Worm (Caenorhabditis elegans) whole organism, L2 larva: Measurements from ENCODE around the gene T23F6.5.
A peak's percentile ranks its signal among the peaks of the same experiment; 100 is the strongest.

Source experiments
- R02D3.7 ChIP-seq: fragments of 150-350 bp; optimal IDR thresholded peaks from 2 replicates; lab custom pipeline; 2014; ENCODE audit warnings: missing biosample characterization, missing genetic modification characterization
- Y55F3AM.14 ChIP-seq: fragments of 200-800 bp; sonication (Bioruptor generic); optimal IDR thresholded peaks from 2 replicates; lab custom pipeline; 2018; ENCODE audit warnings: mild to moderate bottlenecking, missing genetic modification characterization, missing compliant biosample characterization
- alr-1 ChIP-seq: fragments of 150-350 bp; optimal IDR thresholded peaks from 2 replicates; lab custom pipeline; 2014; ENCODE audit warnings: missing biosample characterization, missing genetic modification characterization
- aly-2 ChIP-seq: fragments of 150-350 bp; optimal IDR thresholded peaks from 2 replicates; lab custom pipeline; 2014; ENCODE audit warnings: missing biosample characterization, missing genetic modification characterization
- blmp-1 ChIP-seq: sonication (generic microtip); optimal IDR thresholded peaks from 2 replicates; lab custom pipeline; 2017; ENCODE audit warnings: missing genetic modification characterization, mild to moderate bottlenecking, missing compliant biosample characterization, antibody characterized with exemption, moderate library complexity; ENCODE audit not compliant: insufficient read depth
- ceh-16 ChIP-seq: fragments of 150-350 bp; optimal IDR thresholded peaks from 2 replicates; lab custom pipeline; 2014; ENCODE audit warnings: missing biosample characterization, missing genetic modification characterization
- crh-2 ChIP-seq: sonication (generic microtip); optimal IDR thresholded peaks from 2 replicates; lab custom pipeline; 2017; ENCODE audit warnings: missing biosample characterization, missing genetic modification characterization
- dmd-4 ChIP-seq: sonication (generic microtip); optimal IDR thresholded peaks from 2 replicates; lab custom pipeline; 2017; ENCODE audit warnings: missing biosample characterization, missing genetic modification characterization
- egl-27 ChIP-seq: sonication (generic microtip); optimal IDR thresholded peaks from 3 replicates; lab custom pipeline; 2017; ENCODE audit warnings: missing biosample characterization, missing genetic modification reagents, missing genetic modification characterization
- elt-3 ChIP-seq: sonication (generic microtip); optimal IDR thresholded peaks from 2 replicates; lab custom pipeline; 2017; ENCODE audit warnings: missing biosample characterization, missing genetic modification characterization
- fos-1 ChIP-seq: fragments of 150-350 bp; optimal IDR thresholded peaks from 2 replicates; lab custom pipeline; 2014; ENCODE audit warnings: missing biosample characterization, missing genetic modification characterization
- lin-13 ChIP-seq: fragments of 150-350 bp; optimal IDR thresholded peaks from 2 replicates; lab custom pipeline; 2014; ENCODE audit warnings: missing biosample characterization, missing genetic modification reagents, missing genetic modification characterization
- lin-39 ChIP-seq: fragments of 150-350 bp; optimal IDR thresholded peaks from 2 replicates; lab custom pipeline; 2014; ENCODE audit warnings: missing biosample characterization, missing genetic modification reagents, missing genetic modification characterization
- lsy-2 ChIP-seq, 2 experiments: fragments of 150-350 bp in 1 of 2; sonication (generic microtip) in 1 of 2; optimal IDR thresholded peaks; 2 replicates each; lab custom pipeline; 2014 to 2017; ENCODE audit warnings: missing biosample characterization in 2 of 2, missing genetic modification characterization in 2 of 2
- mab-5 ChIP-seq: fragments of 150-350 bp; optimal IDR thresholded peaks from 2 replicates; lab custom pipeline; 2014; ENCODE audit warnings: missing biosample characterization, missing genetic modification characterization
- mdl-1 ChIP-seq, 2 experiments: fragments of 150-350 bp in 1 of 2; sonication (generic microtip) in 1 of 2; optimal IDR thresholded peaks; 2 replicates each; lab custom pipeline; 2017; ENCODE audit warnings: missing biosample characterization in 2 of 2, missing genetic modification characterization in 2 of 2
- nhr-11 ChIP-seq: fragments of 150-350 bp; optimal IDR thresholded peaks from 2 replicates; lab custom pipeline; 2014; ENCODE audit warnings: missing biosample characterization, missing genetic modification characterization
- nhr-12 ChIP-seq: fragments of 150-350 bp; optimal IDR thresholded peaks from 2 replicates; lab custom pipeline; 2014; ENCODE audit warnings: missing biosample characterization, missing genetic modification characterization
- nhr-129 ChIP-seq: fragments of 150-350 bp; optimal IDR thresholded peaks from 2 replicates; lab custom pipeline; 2014; ENCODE audit warnings: missing biosample characterization, missing genetic modification characterization
- nhr-21 ChIP-seq: fragments of 150-350 bp; optimal IDR thresholded peaks from 2 replicates; lab custom pipeline; 2014; ENCODE audit warnings: missing biosample characterization, missing genetic modification characterization
- nhr-23 ChIP-seq: fragments of 150-350 bp; optimal IDR thresholded peaks from 2 replicates; lab custom pipeline; 2014; ENCODE audit warnings: missing biosample characterization, missing genetic modification reagents, missing genetic modification characterization
- nhr-237 ChIP-seq: fragments of 150-350 bp; optimal IDR thresholded peaks from 2 replicates; lab custom pipeline; 2014; ENCODE audit warnings: missing biosample characterization, missing genetic modification characterization
- nhr-6 ChIP-seq: fragments of 150-350 bp; optimal IDR thresholded peaks from 2 replicates; lab custom pipeline; 2014; ENCODE audit warnings: missing biosample characterization, missing genetic modification characterization
- nhr-77 ChIP-seq: fragments of 150-350 bp; optimal IDR thresholded peaks from 2 replicates; lab custom pipeline; 2014; ENCODE audit warnings: missing biosample characterization, missing genetic modification characterization
- sem-4 ChIP-seq: fragments of 150-350 bp; optimal IDR thresholded peaks from 2 replicates; lab custom pipeline; 2014; ENCODE audit warnings: missing biosample characterization, missing genetic modification reagents, missing genetic modification characterization
- sma-3 ChIP-seq: sonication (generic microtip); optimal IDR thresholded peaks from 2 replicates; lab custom pipeline; 2016; ENCODE audit warnings: missing genetic modification reagents, missing genetic modification characterization, missing compliant biosample characterization
- sma-9 ChIP-seq, 2 experiments: fragments of 150-350 bp in 1 of 2; sonication (generic microtip) in 1 of 2; optimal IDR thresholded peaks; 2 replicates each; lab custom pipeline; 2014 to 2016; ENCODE audit warnings: missing genetic modification characterization in 2 of 2, mild to moderate bottlenecking in 1 of 2, missing biosample characterization in 1 of 2, missing compliant biosample characterization in 1 of 2, missing genetic modification reagents in 1 of 2, moderate library complexity in 1 of 2
- snpc-4 ChIP-seq: fragments of 150-350 bp; optimal IDR thresholded peaks from 2 replicates; lab custom pipeline; 2014; ENCODE audit warnings: missing biosample characterization, missing genetic modification characterization
- unc-39 ChIP-seq: fragments of 150-350 bp; optimal IDR thresholded peaks from 2 replicates; lab custom pipeline; 2014; ENCODE audit warnings: missing biosample characterization, missing genetic modification characterization
- unc-55 ChIP-seq: fragments of 150-350 bp; sonication (generic microtip); optimal IDR thresholded peaks from 3 replicates; lab custom pipeline; 2014; ENCODE audit warnings: missing biosample characterization, missing genetic modification reagents, missing genetic modification characterization
- ztf-1 ChIP-seq: fragments of 200-800 bp; sonication (Bioruptor generic); conservative IDR thresholded peaks from 2 replicates; pipeline ENCODE4 v1.3.6; 2022; ENCODE audit warnings: missing genetic modification characterization, missing compliant biosample characterization

The T23F6.5 gene

DNA sequence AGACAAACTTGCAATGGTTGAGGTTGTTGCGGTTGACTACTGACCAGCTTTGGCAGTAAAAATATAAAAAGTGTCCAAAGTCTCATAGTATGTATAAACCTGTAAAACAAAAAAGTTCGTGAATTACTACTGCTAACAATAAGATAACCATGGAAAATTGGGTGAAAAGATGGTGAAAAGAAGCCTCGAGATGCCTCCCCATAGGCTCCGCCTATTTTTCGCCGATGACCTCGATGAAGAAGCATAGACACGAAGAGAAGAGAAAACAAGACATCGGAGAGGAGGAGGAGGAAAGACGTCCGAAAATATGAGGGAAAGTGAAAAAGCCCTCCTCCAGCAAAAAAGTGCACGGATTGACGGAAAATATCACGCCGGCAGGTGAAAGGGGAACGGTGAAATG lies at the start of gene T23F6.5:
T23F6.5 (minus strand) TSS at position 101 of the 400 bp plus-strand sequence.
- TF ChIP-seq crh-2 (tag; lab: Kevin White, UChicago) (no peak), ztf-1 (GFP tag; lab: Robert Waterston, UW) (no peak), Y55F3AM.14 (no peak), mab-5 (tag; lab: Kevin White, UChicago) (no peak), mdl-1 (tag; optimal IDR thresholded peaks at IDR 0.05; lab: Kevin White, UChicago) (no peak), ceh-16 (no peak), lin-39 (tag; lab: Kevin White, UChicago) (no peak), nhr-237 (tag; lab: Kevin White, UChicago) (no peak), sem-4 (tag; lab: Kevin White, UChicago) (no peak), R02D3.7 (no peak), nhr-12 (tag; lab: Kevin White, UChicago) (no peak)

DNA sequence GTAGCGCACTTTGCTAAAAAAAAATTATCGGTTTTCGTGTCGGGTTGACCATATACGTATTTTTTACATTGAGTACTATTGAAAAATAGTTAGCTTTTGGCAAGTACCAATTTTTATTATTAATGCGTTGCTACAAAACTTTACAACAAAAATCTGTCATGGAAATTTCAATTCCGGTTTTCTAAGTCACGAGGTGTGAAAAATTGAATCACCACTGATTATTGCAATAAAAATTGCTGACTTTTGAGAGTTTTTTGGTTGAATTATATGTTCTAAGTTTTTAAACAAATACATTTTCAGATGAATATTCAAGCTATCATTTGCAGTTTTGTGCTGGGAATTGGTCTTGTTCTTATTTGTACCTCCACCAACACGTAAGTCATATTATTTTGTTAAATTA lies 49.5 kb upstream of the T23F6.5 start, which contains the start of gene F07C6.2:
F07C6.2 (plus strand) TSS at position 301 of the 400 bp plus-strand sequence.
- TF ChIP-seq nhr-129 (no peak), fos-1 (tag; lab: Kevin White, UChicago) (no peak), crh-2 (tag; lab: Kevin White, UChicago) (no peak), R02D3.7 (no peak), sma-3 (GFP tag; lab: Kevin White, UChicago) (no peak), egl-27 (no peak), blmp-1 (tag; lab: Kevin White, UChicago) (no peak), nhr-11 (tag; lab: Kevin White, UChicago) (no peak), alr-1 (tag; lab: Kevin White, UChicago) (no peak)
- TF ChIP-seq, all 48 proteins: peak for 0

- TF ChIP-seq sma-9 (GFP tag; optimal IDR thresholded peaks at IDR 0.05; lab: Kevin White, UChicago) (no peak), sma-9 (tag; optimal IDR thresholded peaks at IDR 0.05; lab: Kevin White, UChicago) (no peak), elt-3 (no peak), sem-4 (tag; lab: Kevin White, UChicago) (no peak), mab-5 (tag; lab: Kevin White, UChicago) (no peak), unc-55 (GFP tag; lab: Kevin White, UChicago) (no peak), nhr-6 (tag; lab: Kevin White, UChicago) (no peak), nhr-77 (tag; lab: Kevin White, UChicago) (no peak), nhr-21 (tag; lab: Kevin White, UChicago) (no peak), alr-1 (tag; lab: Kevin White, UChicago) (no peak), egl-27 (no peak)
Measured at ce11 chrIV:12789088-12789487, 47.8 kb upstream of the T23F6.5 start, which contains the start of gene F07C6.3. F07C6.3 (plus strand) TSS chrIV:12789235.

DNA sequence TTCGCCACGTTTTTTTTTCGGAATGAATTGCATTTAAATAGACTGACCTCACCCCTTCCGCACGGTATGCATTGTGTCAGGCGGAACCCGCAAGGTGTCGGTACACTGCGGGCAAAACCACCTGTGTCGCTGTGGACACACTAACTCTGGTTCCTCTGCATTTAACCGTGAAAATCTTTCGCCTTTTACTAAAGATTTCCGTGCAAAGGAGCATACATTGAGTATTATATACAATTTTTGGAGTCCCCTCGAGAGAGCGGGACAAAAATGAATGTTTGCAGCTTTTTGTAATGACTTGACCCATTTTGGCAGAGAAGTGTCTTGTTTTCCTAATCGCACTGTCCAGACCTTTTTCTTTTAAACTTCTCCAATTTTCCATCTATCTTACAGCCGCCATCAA lies 45.7 kb upstream of the T23F6.5 start:
- TF ChIP-seq sma-3 (GFP tag; lab: Kevin White, UChicago) (peak; percentile 3), snpc-4 (tag; lab: Kevin White, UChicago) (peak; percentile 83)

DNA sequence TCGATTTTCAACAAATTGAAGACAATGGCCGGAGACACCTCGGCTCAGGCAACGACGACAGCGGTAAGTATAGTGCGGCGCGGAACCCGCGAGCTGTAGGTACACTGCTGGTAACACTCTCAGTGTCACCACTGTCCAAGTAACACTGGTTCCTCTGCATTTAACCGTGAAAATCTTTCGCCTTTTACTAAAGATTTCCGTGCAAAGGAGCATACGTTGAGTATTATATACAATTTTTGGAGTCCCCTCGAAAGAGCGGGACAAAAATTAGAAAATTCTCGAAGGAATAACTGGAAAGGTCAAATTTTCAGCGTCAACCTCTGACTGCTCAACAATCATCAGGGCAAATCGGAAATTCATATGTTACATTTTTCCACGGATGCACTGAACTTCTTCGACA lies 44.6 kb upstream of the T23F6.5 start:
- no peak for TF ChIP-seq mab-5 (tag; lab: Kevin White, UChicago)
- TF ChIP-seq unc-55 (GFP tag; lab: Kevin White, UChicago), result no peak
- TF ChIP-seq snpc-4 (tag; lab: Kevin White, UChicago), result peak; percentile 79

DNA sequence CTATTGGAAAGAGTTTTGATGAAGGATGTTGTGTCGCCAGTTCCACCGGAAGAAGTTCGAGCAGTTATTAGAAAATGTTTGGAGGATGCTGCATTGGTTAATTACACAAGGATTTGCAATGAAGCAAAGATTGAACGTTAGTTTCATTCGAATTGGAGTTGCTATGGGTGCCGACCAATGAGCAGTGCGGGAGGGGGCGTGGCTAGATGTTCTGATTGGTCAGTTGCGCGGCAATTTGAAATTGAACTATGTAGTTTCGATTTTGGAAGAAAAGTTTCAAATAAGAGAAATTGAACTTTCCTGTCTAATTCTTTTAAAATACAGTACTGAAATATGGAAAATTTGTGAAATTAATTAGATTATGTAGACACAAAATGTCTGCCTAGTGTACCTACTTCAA lies 41.8 kb upstream of the T23F6.5 start:
- TF ChIP-seq sma-3 (GFP tag; lab: Kevin White, UChicago), result no peak
- no peak for TF ChIP-seq sma-9 (GFP tag; optimal IDR thresholded peaks at IDR 0.05; lab: Kevin White, UChicago)
- TF ChIP-seq sma-9 (tag; optimal IDR thresholded peaks at IDR 0.05; lab: Kevin White, UChicago), result no peak
- no peak for TF ChIP-seq lin-13 (GFP tag; lab: Kevin White, UChicago)
- TF ChIP-seq Y55F3AM.14, result no peak
- no peak for TF ChIP-seq dmd-4 (tag; lab: Kevin White, UChicago)
- no peak for TF ChIP-seq unc-55 (GFP tag; lab: Kevin White, UChicago)
- no peak for TF ChIP-seq nhr-6 (tag; lab: Kevin White, UChicago)
- TF ChIP-seq lsy-2 (tag; optimal IDR thresholded peaks at IDR 0.05; lab: Kevin White, UChicago), result no peak
- TF ChIP-seq unc-39 (tag; lab: Kevin White, UChicago), result no peak
- TF ChIP-seq nhr-11 (tag; lab: Kevin White, UChicago), result no peak
- TF ChIP-seq aly-2 (tag; lab: Kevin White, UChicago), result no peak
- TF ChIP-seq nhr-23 (tag; lab: Kevin White, UChicago), result no peak
- no peak for TF ChIP-seq elt-3
- TF ChIP-seq, all 48 proteins: peak for 0
